Fruit fly (Drosophila melanogaster) whole organism: ENCODE data around the gene CG31156.

Experiments
- CG8478 ChIP-seq: fragments of >200 bp; optimal IDR thresholded peaks from 2 replicates; lab custom pipeline; 2018; ENCODE audit warnings: inconsistent platforms
- Dll ChIP-seq: fragments of >200 bp; optimal IDR thresholded peaks from 2 replicates; lab custom pipeline; 2017
- pan ChIP-seq: fragments of >200 bp; optimal IDR thresholded peaks from 2 replicates; lab custom pipeline; 2017
- psq ChIP-seq: fragments of >200 bp; optimal IDR thresholded peaks from 2 replicates; lab custom pipeline; 2017
- usp ChIP-seq: fragments of >200 bp; optimal IDR thresholded peaks from 2 replicates; lab custom pipeline; 2017; ENCODE audit warnings: missing biosample characterization, missing genetic modification characterization, mixed read lengths

DNA sequence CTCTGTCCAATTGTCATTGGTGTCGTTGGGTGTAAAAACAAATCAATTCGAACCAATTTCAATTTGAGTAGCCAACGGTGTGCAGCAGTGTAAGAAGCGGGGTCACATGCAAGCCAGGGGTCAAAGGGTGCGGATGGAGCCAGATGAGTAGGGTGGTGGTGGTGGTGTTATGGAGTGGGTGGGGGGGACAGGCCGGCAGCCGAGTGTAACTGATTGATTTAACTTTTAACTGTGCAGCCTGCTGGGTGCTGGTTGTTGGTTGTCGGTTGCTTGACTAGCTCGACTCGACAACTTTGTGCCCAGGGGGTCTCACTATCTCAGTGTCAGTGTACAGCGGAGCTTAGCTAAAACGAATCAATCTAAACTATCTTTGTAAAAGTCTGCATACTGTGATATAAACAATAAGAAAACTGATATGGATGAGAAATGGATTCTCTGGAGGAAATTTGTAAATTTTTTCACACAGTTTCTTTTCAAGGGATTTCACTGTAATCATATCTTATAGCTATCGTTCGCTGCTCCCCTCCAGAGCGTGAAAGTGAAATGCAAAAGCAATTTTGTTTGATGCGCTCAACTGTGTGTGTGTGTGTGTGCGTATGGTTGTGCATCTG lies 16.0 kb downstream of the CG31156 start:
- no peak for TF ChIP-seq usp
- no peak for TF ChIP-seq psq (lab: Kevin White, UChicago)
- TF ChIP-seq pan (lab: Kevin White, UChicago) = no peak
- no peak for TF ChIP-seq CG8478 (lab: Kevin White, UChicago)
- TF ChIP-seq Dll (lab: Kevin White, UChicago) = no peak
